Fruit fly (Drosophila melanogaster): Measurements from ENCODE around the gene Srlp.

DNA sequence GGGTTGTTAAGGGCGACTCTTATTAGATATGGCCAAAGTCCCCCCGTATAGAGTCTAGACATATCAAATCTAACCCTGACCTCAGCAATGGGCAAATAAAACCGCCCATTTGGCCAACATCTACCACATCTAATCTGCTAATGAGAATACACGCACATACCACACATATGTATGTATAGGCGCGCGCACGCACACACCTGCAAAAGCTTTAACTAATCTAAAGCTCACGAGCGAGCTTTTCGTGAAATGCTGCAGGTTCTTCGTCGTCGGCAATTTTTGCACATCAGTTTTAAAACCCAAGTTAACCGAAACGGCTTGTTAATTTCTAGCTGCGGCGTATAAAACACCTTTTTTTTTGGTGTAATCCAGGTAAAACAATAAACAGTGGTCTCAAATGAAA, 9.9 kb downstream of the Srlp start:
- TF ChIP-seq esn (GFP tag; optimal IDR thresholded peaks at IDR 0.05) (no peak), eg (GFP tag; IDR thresholded peaks at IDR 0.05) (no peak), CG6854 (GFP tag; optimal IDR thresholded peaks at IDR 0.05) (no peak), CG7368 (GFP tag; optimal IDR thresholded peaks at IDR 0.05) (no peak), CG6163 (GFP tag; IDR thresholded peaks at IDR 0.05) (no peak), CG16779 (tag; optimal IDR thresholded peaks at IDR 0.05) (no peak), CG15336 (GFP tag; IDR thresholded peaks at IDR 0.05) (no peak), OdsH (GFP tag; optimal IDR thresholded peaks at IDR 0.05) (no peak), Ets21C (GFP tag; optimal IDR thresholded peaks at IDR 0.05) (no peak), Blimp-1 (GFP tag; optimal IDR thresholded peaks at IDR 0.05) (no peak), CG11902 (GFP tag; optimal IDR thresholded peaks at IDR 0.05) (no peak), CG11294 (GFP tag; IDR thresholded peaks at IDR 0.05) (no peak)
